In genomic region chrX:4573971-4574370, dm6 we compare ENCODE assay signal across 1 fruit fly cellular context.
A peak's percentile ranks its signal among the peaks of the same experiment; 100 is the strongest.
TF ChIP-seq lines count a peak whose summit lies in the region.

No protein-coding gene starts in this region.

TF ChIP-seq in whole organism, embryonic, 481 proteins besides CTCF, POLR2A, EP300 and RAD21 (continued from another document and continues in another):
- TF ChIP-seq hkb (optimal IDR thresholded peaks at IDR 0.05; lab: Kevin White, UChicago) (no peak), hkb (GFP tag; IDR thresholded peaks at IDR 0.05; lab: Robert Waterston, UW) (0 out of 2 replicates have a peak, but pooled peaks have one; percentile 37), CG9817 (tag; optimal IDR thresholded peaks at IDR 0.05; lab: Kevin White, UChicago) (no peak), dmrt99B (tag; optimal IDR thresholded peaks at IDR 0.05; lab: Kevin White, UChicago) (peak; percentile 40), MTF-1 (GFP tag; optimal IDR thresholded peaks at IDR 0.05; lab: Kevin White, UChicago; ENCODE audit: borderline replicate concordance) (no peak), Ptx1 (GFP tag; IDR thresholded peaks at IDR 0.05; lab: Robert Waterston, UW) (peak; percentile 48), CG10267 (tag; optimal IDR thresholded peaks at IDR 0.05; lab: Kevin White, UChicago) (peak; percentile 33), Dref (GFP tag; IDR thresholded peaks at IDR 0.05; lab: Robert Waterston, UW) (no peak), croc (GFP tag; conservative IDR thresholded peaks at IDR 0.05; lab: Robert Waterston, UW) (peak; percentile 36; the same call in 1 of the 3 replicates), Spps (tag; optimal IDR thresholded peaks at IDR 0.05; lab: Kevin White, UChicago) (peak; percentile 46), CG14441 (GFP tag; IDR thresholded peaks at IDR 0.05; lab: Robert Waterston, UW) (0 out of 2 replicates have a peak, but pooled peaks have one; percentile 26), HLH4C (GFP tag; IDR thresholded peaks at IDR 0.05; lab: Robert Waterston, UW; ENCODE audit: partially characterized antibody) (no peak), CG11456 (GFP tag; IDR thresholded peaks at IDR 0.05; lab: Robert Waterston, UW) (no peak), NfI (GFP tag; optimal IDR thresholded peaks at IDR 0.05; lab: Kevin White, UChicago) (no peak), Six4 (GFP tag; optimal IDR thresholded peaks at IDR 0.05; lab: Kevin White, UChicago) (no peak), Taf1 (GFP tag; IDR thresholded peaks at IDR 0.05; lab: Robert Waterston, UW) (no peak), Bgb (GFP tag; IDR thresholded peaks at IDR 0.05; lab: Robert Waterston, UW; ENCODE audit: partially characterized antibody) (no peak), peb (GFP tag; IDR thresholded peaks at IDR 0.05; lab: Robert Waterston, UW) (0 out of 2 replicates have a peak, but pooled peaks have one; percentile 26), CG31441 (GFP tag; IDR thresholded peaks at IDR 0.05; lab: Robert Waterston, UW) (peak; percentile 42), lbe (GFP tag; optimal IDR thresholded peaks at IDR 0.05; lab: Kevin White, UChicago) (no peak), Xrp1 (GFP tag; IDR thresholded peaks at IDR 0.05; lab: Robert Waterston, UW) (peak; percentile 57; the same call in 1 of the 2 replicates), CG3407 (GFP tag; optimal IDR thresholded peaks at IDR 0.05; lab: Kevin White, UChicago) (no peak), CG11504 (tag; optimal IDR thresholded peaks at IDR 0.05; lab: Kevin White, UChicago) (peak; percentile 36), CG1602 (GFP tag; optimal IDR thresholded peaks at IDR 0.05; lab: Kevin White, UChicago) (no peak), CG17912 (GFP tag; optimal IDR thresholded peaks at IDR 0.05; lab: Kevin White, UChicago) (no peak), tgo (GFP tag; IDR thresholded peaks at IDR 0.05; lab: Robert Waterston, UW) (0 out of 3 replicates have a peak, but pooled peaks have one; percentile 36), grn (GFP tag; optimal IDR thresholded peaks at IDR 0.05; lab: Kevin White, UChicago) (no peak), run (tag; optimal IDR thresholded peaks at IDR 0.05; lab: Kevin White, UChicago) (no peak), Pdp1 (GFP tag; optimal IDR thresholded peaks at IDR 0.05; lab: Kevin White, UChicago) (peak in 1 of 2 experiments; percentile 5), CHES-1-like (GFP tag; optimal IDR thresholded peaks at IDR 0.05; lab: Kevin White, UChicago) (no peak), nau (GFP tag; optimal IDR thresholded peaks at IDR 0.05; lab: Kevin White, UChicago) (no peak), CG10979 (tag; optimal IDR thresholded peaks at IDR 0.05; lab: Kevin White, UChicago) (peak; percentile 61), chm (GFP tag; IDR thresholded peaks at IDR 0.05; lab: Robert Waterston, UW) (peak; percentile 16; the same call in 1 of the 2 replicates), fd96Cb (tag; optimal IDR thresholded peaks at IDR 0.05; lab: Kevin White, UChicago) (peak; percentile 17), ssp (GFP tag; IDR thresholded peaks at IDR 0.05; lab: Robert Waterston, UW) (0 out of 2 replicates have a peak, but pooled peaks have one; percentile 13), zen2 (GFP tag; IDR thresholded peaks at IDR 0.05; lab: Robert Waterston, UW; ENCODE audit: partially characterized antibody) (no peak), ind (GFP tag; optimal IDR thresholded peaks at IDR 0.05; lab: Kevin White, UChicago) (no peak), vvl (GFP tag; IDR thresholded peaks at IDR 0.05; lab: Robert Waterston, UW) (peak; percentile 58; the same call in 1 of the 2 replicates), gt (GFP tag; IDR thresholded peaks at IDR 0.05; lab: Robert Waterston, UW) (no peak), CG13624 (GFP tag; optimal IDR thresholded peaks at IDR 0.05; lab: Kevin White, UChicago) (no peak), sisA (GFP tag; IDR thresholded peaks at IDR 0.05; lab: Robert Waterston, UW) (peak; percentile 26; the same call in 1 of the 2 replicates), CG10209 (GFP tag; optimal IDR thresholded peaks at IDR 0.05; lab: Kevin White, UChicago) (no peak), zfh1 (GFP tag; IDR thresholded peaks at IDR 0.05; lab: Robert Waterston, UW) (peak; percentile 52; the same call in 1 of the 3 replicates), bowl (GFP tag; IDR thresholded peaks at IDR 0.05; lab: Robert Waterston, UW) (no peak), CG14050 (GFP tag; IDR thresholded peaks at IDR 0.05; lab: Robert Waterston, UW) (no peak), CG16815 (GFP tag; optimal IDR thresholded peaks at IDR 0.05; lab: Kevin White, UChicago) (no peak), Trl (optimal IDR thresholded peaks at IDR 0.05; lab: Kevin White, UChicago) (no peak), Trl (GFP tag; optimal IDR thresholded peaks at IDR 0.05; lab: Kevin White, UChicago) (no peak), pfk (GFP tag; optimal IDR thresholded peaks at IDR 0.05; lab: Kevin White, UChicago) (no peak), dan (GFP tag; IDR thresholded peaks at IDR 0.05; lab: Robert Waterston, UW) (no peak), CG6765 (GFP tag; optimal IDR thresholded peaks at IDR 0.05; lab: Kevin White, UChicago) (no peak), CG4360 (GFP tag; IDR thresholded peaks at IDR 0.05; lab: Robert Waterston, UW) (no peak), CrebB (tag; optimal IDR thresholded peaks at IDR 0.05; lab: Kevin White, UChicago) (no peak), CG32772 (GFP tag; IDR thresholded peaks at IDR 0.05; lab: Robert Waterston, UW) (0 out of 2 replicates have a peak, but pooled peaks have one; percentile 23), hth (optimal IDR thresholded peaks at IDR 0.05; lab: Kevin White, UChicago) (no peak), ttk (GFP tag; IDR thresholded peaks at IDR 0.05; lab: Robert Waterston, UW) (no peak), Mrtf (GFP tag; IDR thresholded peaks at IDR 0.05; lab: Robert Waterston, UW) (no peak), CG6689 (GFP tag; IDR thresholded peaks at IDR 0.05; lab: Robert Waterston, UW) (peak; percentile 27; the same call in 1 of the 2 replicates), TFAM (GFP tag; optimal IDR thresholded peaks at IDR 0.05; lab: Kevin White, UChicago) (no peak), kah (GFP tag; optimal IDR thresholded peaks at IDR 0.05; lab: Kevin White, UChicago) (no peak), Mes4 (GFP tag; optimal IDR thresholded peaks at IDR 0.05; lab: Kevin White, UChicago) (no peak), bab2 (GFP tag; optimal IDR thresholded peaks at IDR 0.05; lab: Kevin White, UChicago) (no peak), slp2 (GFP tag; optimal IDR thresholded peaks at IDR 0.05; lab: Kevin White, UChicago) (no peak), CG10565 (GFP tag; optimal IDR thresholded peaks at IDR 0.05; lab: Kevin White, UChicago) (no peak), sc (optimal IDR thresholded peaks at IDR 0.05; lab: Kevin White, UChicago) (no peak), sc (GFP tag; optimal IDR thresholded peaks at IDR 0.05; lab: Kevin White, UChicago) (peak; percentile 17), knrl (GFP tag; IDR thresholded peaks at IDR 0.05; lab: Robert Waterston, UW; ENCODE audit: partially characterized antibody) (no peak), CG9727 (GFP tag; optimal IDR thresholded peaks at IDR 0.05; lab: Kevin White, UChicago) (peak; percentile 50), CG17328 (GFP tag; IDR thresholded peaks at IDR 0.05; lab: Robert Waterston, UW) (peak; percentile 42; the same call in 1 of the 2 replicates), Awh (GFP tag; IDR thresholded peaks at IDR 0.05; lab: Robert Waterston, UW) (no peak), ham (GFP tag; IDR thresholded peaks at IDR 0.05; lab: Robert Waterston, UW) (no peak), Opbp (GFP tag; IDR thresholded peaks at IDR 0.05; lab: Robert Waterston, UW; ENCODE audit: partially characterized antibody) (no peak), Ets65A (GFP tag; lab: Kevin White, UChicago) (peak; percentile 71), phol (tag; optimal IDR thresholded peaks at IDR 0.05; lab: Kevin White, UChicago) (peak; percentile 35), mirr (GFP tag; optimal IDR thresholded peaks at IDR 0.05; lab: Kevin White, UChicago) (no peak), CG6654 (GFP tag; optimal IDR thresholded peaks at IDR 0.05; lab: Kevin White, UChicago) (no peak), Med (GFP tag; lab: Kevin White, UChicago) (peak; percentile 7), CG2120 (GFP tag; optimal IDR thresholded peaks at IDR 0.05; lab: Kevin White, UChicago) (no peak), Hmr (GFP tag; optimal IDR thresholded peaks at IDR 0.05; lab: Kevin White, UChicago) (no peak), Jarid2 (GFP tag; optimal IDR thresholded peaks at IDR 0.05; lab: Kevin White, UChicago) (no peak), CG18262 (tag; optimal IDR thresholded peaks at IDR 0.05; lab: Kevin White, UChicago) (peak; percentile 55), scrt (GFP tag; optimal IDR thresholded peaks at IDR 0.05; lab: Kevin White, UChicago) (no peak), Doc2 (GFP tag; IDR thresholded peaks at IDR 0.05; lab: Robert Waterston, UW) (no peak), tin (GFP tag; optimal IDR thresholded peaks at IDR 0.05; lab: Kevin White, UChicago) (no peak), eve (GFP tag; optimal IDR thresholded peaks at IDR 0.05; lab: Kevin White, UChicago) (peak in 1 of 2 experiments; percentile 23), CG33557 (GFP tag; optimal IDR thresholded peaks at IDR 0.05; lab: Kevin White, UChicago) (peak; percentile 20), Asciz (GFP tag; optimal IDR thresholded peaks at IDR 0.05; lab: Kevin White, UChicago) (peak; percentile 10), nmo (GFP tag; optimal IDR thresholded peaks at IDR 0.05; lab: Kevin White, UChicago) (peak; percentile 42), CG3995 (GFP tag; optimal IDR thresholded peaks at IDR 0.05; lab: Kevin White, UChicago) (no peak), D19A (tag; optimal IDR thresholded peaks at IDR 0.05; lab: Kevin White, UChicago) (peak; percentile 9), CG2202 (tag; optimal IDR thresholded peaks at IDR 0.05; lab: Kevin White, UChicago) (no peak), sima (GFP tag; optimal IDR thresholded peaks at IDR 0.05; lab: Kevin White, UChicago) (no peak), CG10462 (GFP tag; optimal IDR thresholded peaks at IDR 0.05; lab: Kevin White, UChicago) (no peak), CG8765 (GFP tag; IDR thresholded peaks at IDR 0.05; lab: Robert Waterston, UW) (peak; percentile 25; the same call in 1 of the 2 replicates), lmd (GFP tag; IDR thresholded peaks at IDR 0.05; lab: Robert Waterston, UW) (no peak), CG4404 (GFP tag; IDR thresholded peaks at IDR 0.05; lab: Robert Waterston, UW) (peak; percentile 34), zf30C (GFP tag; optimal IDR thresholded peaks at IDR 0.05; lab: Kevin White, UChicago) (peak; percentile 17), CG1233 (GFP tag; optimal IDR thresholded peaks at IDR 0.05; lab: Kevin White, UChicago) (no peak), CG1529 (GFP tag; optimal IDR thresholded peaks at IDR 0.05; lab: Kevin White, UChicago) (peak; percentile 22), sens-2 (GFP tag; IDR thresholded peaks at IDR 0.05; lab: Robert Waterston, UW) (no peak; the same call in 1 of the 2 replicates), HLHmδ (GFP tag; optimal IDR thresholded peaks at IDR 0.05; lab: Kevin White, UChicago) (no peak), Blimp-1 (GFP tag; optimal IDR thresholded peaks at IDR 0.05; lab: Kevin White, UChicago) (peak; percentile 42), sens (GFP tag; lab: Kevin White, UChicago) (peak; percentile 78), ATbp (GFP tag; optimal IDR thresholded peaks at IDR 0.05; lab: Kevin White, UChicago) (peak; percentile 17), CG15601 (tag; optimal IDR thresholded peaks at IDR 0.05; lab: Kevin White, UChicago) (no peak), Dek (tag; optimal IDR thresholded peaks at IDR 0.05; lab: Kevin White, UChicago) (no peak), CG8089 (GFP tag; optimal IDR thresholded peaks at IDR 0.05; lab: Kevin White, UChicago) (no peak), BEAF-32 (GFP tag; optimal IDR thresholded peaks at IDR 0.05; lab: Kevin White, UChicago) (no peak), Kr (GFP tag; optimal IDR thresholded peaks at IDR 0.05; lab: Kevin White, UChicago) (no peak), CG11398 (GFP tag; optimal IDR thresholded peaks at IDR 0.05; lab: Kevin White, UChicago) (no peak), CG2712 (tag; optimal IDR thresholded peaks at IDR 0.05; lab: Kevin White, UChicago) (peak; percentile 66), wdn (GFP tag; IDR thresholded peaks at IDR 0.05; lab: Robert Waterston, UW) (no peak), CG5180 (GFP tag; optimal IDR thresholded peaks at IDR 0.05; lab: Kevin White, UChicago) (no peak), CG10654 (GFP tag; optimal IDR thresholded peaks at IDR 0.05; lab: Kevin White, UChicago) (no peak), CG7745 (tag; optimal IDR thresholded peaks at IDR 0.05; lab: Kevin White, UChicago) (no peak), her (GFP tag; optimal IDR thresholded peaks at IDR 0.05; lab: Kevin White, UChicago) (no peak), unpg (GFP tag; optimal IDR thresholded peaks at IDR 0.05; lab: Kevin White, UChicago) (peak; percentile 19), Antp (GFP tag; optimal IDR thresholded peaks at IDR 0.05; lab: Kevin White, UChicago) (no peak), Meics (GFP tag; optimal IDR thresholded peaks at IDR 0.05; lab: Kevin White, UChicago) (no peak), CoRest (tag; optimal IDR thresholded peaks at IDR 0.05; lab: Kevin White, UChicago) (peak; percentile 23), gem (tag; optimal IDR thresholded peaks at IDR 0.05; lab: Kevin White, UChicago) (peak; percentile 62), dysf (GFP tag; IDR thresholded peaks at IDR 0.05; lab: Robert Waterston, UW) (0 out of 3 replicates have a peak, but pooled peaks have one; percentile 35), CG3163 (GFP tag; optimal IDR thresholded peaks at IDR 0.05; lab: Kevin White, UChicago) (no peak), CG7928 (GFP tag; optimal IDR thresholded peaks at IDR 0.05; lab: Kevin White, UChicago) (no peak), CG2116 (GFP tag; optimal IDR thresholded peaks at IDR 0.05; lab: Kevin White, UChicago) (no peak), Oli (tag; optimal IDR thresholded peaks at IDR 0.05; lab: Kevin White, UChicago) (peak; percentile 28), Dfd (GFP tag; optimal IDR thresholded peaks at IDR 0.05; lab: Kevin White, UChicago) (no peak), grau (tag; optimal IDR thresholded peaks at IDR 0.05; lab: Kevin White, UChicago) (peak; percentile 27), Dip3 (GFP tag; optimal IDR thresholded peaks at IDR 0.05; lab: Kevin White, UChicago) (no peak), ara (GFP tag; IDR thresholded peaks at IDR 0.05; lab: Robert Waterston, UW) (peak; percentile 39; the same call in 1 of the 2 replicates), CG9609 (GFP tag; optimal IDR thresholded peaks at IDR 0.05; lab: Kevin White, UChicago) (no peak), tna (GFP tag; IDR thresholded peaks at IDR 0.05; lab: Robert Waterston, UW; ENCODE audit: partially characterized antibody) (no peak), CG10959 (GFP tag; IDR thresholded peaks at IDR 0.05; lab: Robert Waterston, UW) (peak; percentile 65; the same call in 1 of the 2 replicates), Bteb2 (GFP tag; optimal IDR thresholded peaks at IDR 0.05; lab: Kevin White, UChicago) (no peak)
